Fruit fly (Drosophila melanogaster): ENCODE measurements around the gene NANS.

DNA sequence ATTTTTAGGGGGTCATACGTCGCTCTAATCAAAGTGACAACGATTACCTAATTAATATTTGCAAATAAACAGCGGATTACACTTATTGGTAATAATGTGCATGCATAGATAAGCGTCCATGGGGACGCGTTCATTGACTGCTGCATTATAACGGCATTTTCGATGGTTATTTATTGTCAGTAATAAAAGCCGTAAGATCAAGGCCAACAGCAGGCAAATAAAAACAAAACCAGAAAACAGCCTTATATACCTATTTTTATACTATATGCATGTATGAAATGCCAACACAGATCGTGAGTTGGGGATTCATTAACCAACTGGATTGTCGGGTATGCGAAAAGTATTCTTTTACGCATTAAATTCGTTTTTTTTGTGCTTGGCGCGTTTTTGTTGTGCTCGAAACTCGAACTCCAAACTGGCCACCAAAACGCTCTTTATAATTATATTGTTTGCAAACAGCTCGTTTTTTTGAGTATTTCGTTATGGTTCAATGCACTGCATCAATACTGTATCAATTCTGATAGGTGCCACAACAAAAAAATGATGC lies 24.4 kb downstream of the NANS start:
- no peak for TF ChIP-seq svp (GFP tag)
- TF ChIP-seq CG1621 (tag; optimal IDR thresholded peaks at IDR 0.05) = no peak
- TF ChIP-seq Ets96B (tag; optimal IDR thresholded peaks at IDR 0.05) = no peak
- no peak for TF ChIP-seq net (GFP tag; optimal IDR thresholded peaks at IDR 0.05)
- no peak for TF ChIP-seq OdsH (GFP tag; optimal IDR thresholded peaks at IDR 0.05)
